Worm (Caenorhabditis elegans) whole organism, L1 larva: Measurements from ENCODE around the gene nas-28.

Source experiments
- C04F5.9 ChIP-seq: sonication (generic microtip); optimal IDR thresholded peaks from 2 replicates; lab custom pipeline; 2016; ENCODE audit warnings: missing genetic modification characterization, missing compliant biosample characterization
- C34B4.2 ChIP-seq: sonication (generic microtip); optimal IDR thresholded peaks from 2 replicates; lab custom pipeline; 2017; ENCODE audit warnings: mild to moderate bottlenecking, missing genetic modification characterization, missing compliant biosample characterization
- aha-1 ChIP-seq: fragments of 150-350 bp; optimal IDR thresholded peaks from 2 replicates; lab custom pipeline; 2014; ENCODE audit warnings: missing biosample characterization, missing genetic modification characterization
- alr-1 ChIP-seq: fragments of 200-800 bp; sonication (Bioruptor generic); optimal IDR thresholded peaks from 2 replicates; lab custom pipeline; 2018; ENCODE audit warnings: borderline replicate concordance, mild to moderate bottlenecking, missing genetic modification characterization, missing compliant biosample characterization
- aly-2 ChIP-seq: fragments of 150-350 bp; optimal IDR thresholded peaks from 2 replicates; lab custom pipeline; 2014; ENCODE audit warnings: missing biosample characterization, missing genetic modification characterization
- blmp-1 ChIP-seq: fragments of 150-350 bp; optimal IDR thresholded peaks from 2 replicates; lab custom pipeline; 2014; ENCODE audit warnings: missing biosample characterization, missing genetic modification characterization
- ceh-63 ChIP-seq: fragments of 200-800 bp; sonication (Bioruptor generic); optimal IDR thresholded peaks from 2 replicates; lab custom pipeline; 2018; ENCODE audit warnings: mild to moderate bottlenecking, missing genetic modification characterization, missing compliant biosample characterization
- ceh-82 ChIP-seq, 3 experiments: fragments of 150-350 bp in 1 of 3; sonication (generic microtip) in 2 of 3; optimal IDR thresholded peaks; 2 replicates each; lab custom pipeline; 2014 to 2017; ENCODE audit warnings: missing biosample characterization in 3 of 3, missing genetic modification characterization in 3 of 3
- ceh-90 ChIP-seq: sonication (generic microtip); optimal IDR thresholded peaks from 2 replicates; lab custom pipeline; 2016; ENCODE audit warnings: missing genetic modification characterization, missing compliant biosample characterization
- ces-1 ChIP-seq: fragments of 150-350 bp; optimal IDR thresholded peaks from 2 replicates; lab custom pipeline; 2014; ENCODE audit warnings: missing biosample characterization, missing genetic modification reagents, missing genetic modification characterization
- dpl-1 ChIP-seq, 3 experiments: fragments of 150-350 bp in 2 of 3; sonication (generic microtip) in 1 of 3; optimal IDR thresholded peaks; 2 replicates each; lab custom pipeline; 2014 to 2017; ENCODE audit warnings: missing biosample characterization in 3 of 3, missing genetic modification characterization in 3 of 3, missing genetic modification reagents in 3 of 3
- dsc-1 ChIP-seq: sonication (generic microtip); optimal IDR thresholded peaks from 2 replicates; lab custom pipeline; 2016; ENCODE audit warnings: mild to moderate bottlenecking, missing genetic modification characterization, missing compliant biosample characterization
- efl-1 ChIP-seq, 4 experiments: fragments of 150-350 bp; optimal IDR thresholded peaks in 3 of 4; peaks in 1 of 4; 1 replicate in 1 of 4; 2 replicates in 3 of 4; lab custom pipeline; 2014; ENCODE audit warnings: missing biosample characterization in 2 of 4, missing genetic modification characterization in 2 of 4, missing genetic modification reagents in 2 of 4
- egl-13 ChIP-seq: sonication (generic microtip); optimal IDR thresholded peaks from 2 replicates; lab custom pipeline; 2016; ENCODE audit warnings: missing genotype, missing genetic modification reagents, missing genetic modification characterization, missing compliant biosample characterization
- elt-2 ChIP-seq: sonication (generic microtip); optimal IDR thresholded peaks from 2 replicates; lab custom pipeline; 2016; ENCODE audit warnings: missing genetic modification characterization, mild to moderate bottlenecking, inconsistent platforms, missing compliant biosample characterization, missing genetic modification reagents
- elt-3 ChIP-seq, 6 experiments: fragments of 150-350 bp in 1 of 6; sonication (generic microtip); optimal IDR thresholded peaks; 2 replicates each; lab custom pipeline; 2017 to 2018; ENCODE audit warnings: missing biosample characterization in 6 of 6, missing genetic modification characterization in 6 of 6, inconsistent platforms in 1 of 6
- fkh-10 ChIP-seq: sonication (generic microtip); optimal IDR thresholded peaks from 2 replicates; lab custom pipeline; 2017; ENCODE audit warnings: missing biosample characterization, missing genetic modification reagents, missing genetic modification characterization
- fkh-4 ChIP-seq: sonication (generic microtip); optimal IDR thresholded peaks from 2 replicates; lab custom pipeline; 2016; ENCODE audit warnings: missing compliant biosample characterization, missing genetic modification characterization, borderline replicate concordance
- fkh-8 ChIP-seq: sonication (generic microtip); optimal IDR thresholded peaks from 2 replicates; lab custom pipeline; 2016; ENCODE audit warnings: mild to moderate bottlenecking, missing genetic modification characterization, missing compliant biosample characterization
- fos-1 ChIP-seq: fragments of 150-350 bp; optimal IDR thresholded peaks from 2 replicates; lab custom pipeline; 2014; ENCODE audit warnings: missing biosample characterization, missing genetic modification characterization
- hlh-4 ChIP-seq: sonication (generic microtip); optimal IDR thresholded peaks from 2 replicates; lab custom pipeline; 2016; ENCODE audit warnings: mild to moderate bottlenecking, missing genetic modification characterization, missing compliant biosample characterization
- hpl-2 ChIP-seq: fragments of 150-350 bp; optimal IDR thresholded peaks from 2 replicates; lab custom pipeline; 2014; ENCODE audit warnings: missing biosample characterization, missing genetic modification reagents, missing genetic modification characterization
- irx-1 ChIP-seq: sonication (generic microtip); optimal IDR thresholded peaks from 2 replicates; lab custom pipeline; 2016; ENCODE audit warnings: missing genetic modification characterization, missing compliant biosample characterization
- isw-1 ChIP-seq: fragments of 200-800 bp; sonication (Bioruptor generic); IDR thresholded peaks from 2 replicates; pipeline ENCODE4 v1.3.6; 2022; ENCODE audit warnings: missing genetic modification characterization, missing compliant biosample characterization
- lin-15B ChIP-seq: fragments of 150-350 bp; sonication (generic microtip); optimal IDR thresholded peaks from 3 replicates; lab custom pipeline; 2014; ENCODE audit warnings: missing biosample characterization, missing genetic modification characterization
- lin-39 ChIP-seq: fragments of 150-350 bp; optimal IDR thresholded peaks from 2 replicates; lab custom pipeline; 2014; ENCODE audit warnings: missing biosample characterization, missing genetic modification reagents, missing genetic modification characterization
- lsy-2 ChIP-seq, 2 experiments: fragments of 150-350 bp; optimal IDR thresholded peaks; 2 replicates each; lab custom pipeline; 2014; ENCODE audit warnings: missing biosample characterization in 2 of 2, missing genetic modification characterization in 2 of 2
- mef-2 ChIP-seq: fragments of 150-350 bp; optimal IDR thresholded peaks from 2 replicates; lab custom pipeline; 2014; ENCODE audit warnings: missing biosample characterization, missing genetic modification characterization
- mep-1 ChIP-seq: fragments of 150-350 bp; optimal IDR thresholded peaks from 2 replicates; lab custom pipeline; 2014; ENCODE audit warnings: missing biosample characterization, missing genetic modification characterization
- nhr-11 ChIP-seq: fragments of 150-350 bp; optimal IDR thresholded peaks from 2 replicates; lab custom pipeline; 2014; ENCODE audit warnings: missing biosample characterization, missing genetic modification characterization
- nhr-19 ChIP-seq: fragments of 200-800 bp; sonication (Bioruptor generic); conservative IDR thresholded peaks from 2 replicates; pipeline ENCODE4 v1.3.6; 2022; ENCODE audit warnings: missing genetic modification characterization, missing compliant biosample characterization
- nhr-47 ChIP-seq: sonication (generic microtip); optimal IDR thresholded peaks from 2 replicates; lab custom pipeline; 2016; ENCODE audit warnings: mild to moderate bottlenecking, missing genetic modification characterization, moderate library complexity, missing compliant biosample characterization
- nhr-71 ChIP-seq: sonication (generic microtip); optimal IDR thresholded peaks from 2 replicates; lab custom pipeline; 2016; ENCODE audit warnings: mild to moderate bottlenecking, missing genetic modification characterization, moderate library complexity, missing compliant biosample characterization
- nhr-76 ChIP-seq: sonication (generic microtip); optimal IDR thresholded peaks from 2 replicates; lab custom pipeline; 2017; ENCODE audit warnings: missing biosample characterization, missing genetic modification characterization
- nhr-77 ChIP-seq: fragments of 150-350 bp; optimal IDR thresholded peaks from 2 replicates; lab custom pipeline; 2014; ENCODE audit warnings: missing biosample characterization, missing genetic modification characterization
- nhr-84 ChIP-seq: sonication (generic microtip); optimal IDR thresholded peaks from 2 replicates; lab custom pipeline; 2017; ENCODE audit warnings: missing biosample characterization, missing genetic modification characterization
- nhr-90 ChIP-seq: sonication (generic microtip); optimal IDR thresholded peaks from 2 replicates; lab custom pipeline; 2016; ENCODE audit warnings: mild to moderate bottlenecking, missing genetic modification characterization, missing compliant biosample characterization; ENCODE audit not compliant: poor library complexity
- pax-3 ChIP-seq: fragments of 200-800 bp; sonication (Bioruptor generic); optimal IDR thresholded peaks from 2 replicates; lab custom pipeline; 2018; ENCODE audit warnings: mild to moderate bottlenecking, missing genetic modification characterization, moderate library complexity, missing compliant biosample characterization
- pqm-1 ChIP-seq: sonication (generic microtip); optimal IDR thresholded peaks from 3 replicates; lab custom pipeline; 2017; ENCODE audit warnings: missing biosample characterization, missing genetic modification characterization
- rnt-1 ChIP-seq: sonication (generic microtip); optimal IDR thresholded peaks from 2 replicates; lab custom pipeline; 2016; ENCODE audit warnings: mild to moderate bottlenecking, missing genetic modification characterization, moderate library complexity, missing compliant biosample characterization
- snpc-4 ChIP-seq: fragments of 150-350 bp; optimal IDR thresholded peaks from 2 replicates; lab custom pipeline; 2014; ENCODE audit warnings: missing biosample characterization, missing genetic modification characterization
- snu-23 ChIP-seq: sonication (generic microtip); optimal IDR thresholded peaks from 2 replicates; lab custom pipeline; 2016; ENCODE audit warnings: missing genetic modification characterization, missing compliant biosample characterization
- sup-37 ChIP-seq: fragments of 200-800 bp; sonication (Bioruptor generic); optimal IDR thresholded peaks from 2 replicates; lab custom pipeline; 2018; ENCODE audit warnings: mild to moderate bottlenecking, missing genetic modification characterization, missing compliant biosample characterization
- swsn-7 ChIP-seq: sonication (generic microtip); optimal IDR thresholded peaks from 2 replicates; lab custom pipeline; 2016; ENCODE audit warnings: missing genetic modification characterization, missing compliant biosample characterization
- tbx-2 ChIP-seq: sonication (generic microtip); optimal IDR thresholded peaks from 2 replicates; lab custom pipeline; 2016; ENCODE audit warnings: missing genetic modification characterization, missing compliant biosample characterization
- unc-130 ChIP-seq: fragments of 150-350 bp; optimal IDR thresholded peaks from 2 replicates; lab custom pipeline; 2017; ENCODE audit warnings: missing biosample characterization, missing genetic modification characterization, inconsistent platforms
- unc-62 ChIP-seq: fragments of 150-350 bp; optimal IDR thresholded peaks from 2 replicates; lab custom pipeline; 2014; ENCODE audit warnings: missing biosample characterization, missing genetic modification reagents, missing genetic modification characterization
- unc-86 ChIP-seq: sonication (generic microtip); optimal IDR thresholded peaks from 2 replicates; lab custom pipeline; 2016; ENCODE audit warnings: missing genetic modification characterization, missing compliant biosample characterization
- xbp-1 ChIP-seq: sonication (generic microtip); optimal IDR thresholded peaks from 2 replicates; lab custom pipeline; 2016; ENCODE audit warnings: missing genetic modification characterization, missing compliant biosample characterization
- zag-1 ChIP-seq: fragments of 150-350 bp; optimal IDR thresholded peaks from 2 replicates; lab custom pipeline; 2014; ENCODE audit warnings: missing biosample characterization, missing genetic modification characterization
- zip-4 ChIP-seq: fragments of 200-800 bp; sonication (Bioruptor generic); optimal IDR thresholded peaks from 2 replicates; lab custom pipeline; 2018; ENCODE audit warnings: mild to moderate bottlenecking, missing genetic modification characterization, moderate library complexity, missing compliant biosample characterization
- ztf-4 ChIP-seq: fragments of 150-350 bp; optimal IDR thresholded peaks from 2 replicates; lab custom pipeline; 2014; ENCODE audit warnings: missing biosample characterization, missing genetic modification characterization

The nas-28 gene

DNA sequence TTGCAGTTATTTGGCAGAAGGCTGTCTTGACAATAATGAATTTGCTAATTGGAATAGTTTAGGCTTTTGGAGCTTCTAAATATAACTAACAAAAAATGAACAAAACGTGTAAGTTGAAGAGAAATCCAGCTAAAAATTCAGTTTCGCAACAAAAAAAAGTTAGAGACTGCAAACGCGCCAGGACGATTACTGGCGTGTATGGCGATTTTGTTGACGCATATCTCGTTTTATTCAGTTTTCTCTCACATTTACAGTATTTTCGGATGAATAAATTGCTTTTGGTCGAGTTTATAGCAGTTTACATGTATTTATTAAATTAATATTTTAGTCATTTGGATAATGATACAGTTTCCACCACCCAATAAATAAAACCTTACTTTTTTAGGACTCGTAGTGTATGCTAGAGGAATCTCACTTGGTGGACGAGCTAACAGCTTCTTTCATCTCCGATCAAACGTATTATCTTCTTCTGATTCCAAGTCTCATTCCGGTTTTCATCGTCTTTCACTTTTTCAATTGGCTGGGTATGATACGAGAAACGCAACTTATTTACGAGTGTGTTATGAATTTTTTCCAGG, 9.9 kb downstream of the nas-28 start, which contains the start of the genes abcf-3 and F42A10.5:
abcf-3 (plus strand) TSS at position 384 of the 578 bp plus-strand sequence.
F42A10.5 (minus strand) TSS at position 458 of the 578 bp plus-strand sequence.
- TF ChIP-seq aha-1 (tag; lab: Kevin White, UChicago) (peak; percentile 18), ceh-90 (tag; lab: Kevin White, UChicago) (no peak), fkh-10 (GFP tag; lab: Kevin White, UChicago) (peak; percentile 57), zip-4 (GFP tag; lab: Kevin White, UChicago) (peak; percentile 21), unc-130 (peak; percentile 76), dpl-1 (GFP tag; optimal IDR thresholded peaks at IDR 0.05; lab: Kevin White, UChicago) (peak; percentile 73 to 77 (median 76)), nhr-19 (peak; percentile 73), dsc-1 (tag; lab: Kevin White, UChicago) (peak; percentile 66), hlh-4 (tag; lab: Kevin White, UChicago) (no peak), lin-39 (peak; percentile 60), fos-1 (tag; lab: Kevin White, UChicago) (peak; percentile 68), elt-2 (tag; lab: Kevin White, UChicago) (peak; percentile 45), irx-1 (peak; percentile 63), nhr-71 (tag; lab: Kevin White, UChicago) (peak; percentile 84), rnt-1 (tag; lab: Kevin White, UChicago) (peak; percentile 83), snpc-4 (tag; lab: Kevin White, UChicago) (no peak), hpl-2 (GFP tag; lab: Kevin White, UChicago) (peak; percentile 38), efl-1 (optimal IDR thresholded peaks at IDR 0.05; lab: Kevin White, UChicago) (peak; percentile 72 to 81), efl-1 (GFP tag; optimal IDR thresholded peaks at IDR 0.05 in 1 of 2; lab: Kevin White, UChicago) (peak; percentile 77 to 98), snu-23 (GFP tag; lab: Kevin White, UChicago) (peak; percentile 78), fkh-8 (tag; lab: Kevin White, UChicago) (peak; percentile 40), tbx-2 (tag; lab: Kevin White, UChicago) (peak; percentile 62), lsy-2 (tag; optimal IDR thresholded peaks at IDR 0.05; lab: Kevin White, UChicago) (peak; percentile 81 to 89), unc-86 (tag; lab: Kevin White, UChicago) (peak; percentile 37), ces-1 (GFP tag; lab: Kevin White, UChicago) (no peak), C34B4.2 (no peak), pax-3 (tag; lab: Kevin White, UChicago) (no peak), nhr-47 (tag; lab: Kevin White, UChicago) (peak; percentile 76), ceh-82 (tag; optimal IDR thresholded peaks at IDR 0.05; lab: Kevin White, UChicago) (peak; percentile 67 to 80 (median 76)), nhr-84 (no peak), ztf-4 (tag; lab: Kevin White, UChicago) (peak; percentile 30), sup-37 (no peak), elt-3 (tag; optimal IDR thresholded peaks at IDR 0.05; lab: Kevin White, UChicago) (peak in 2 of 6 experiments; percentile 46 to 78), C04F5.9 (tag; lab: Kevin White, UChicago) (peak; percentile 32), xbp-1 (tag; lab: Kevin White, UChicago) (peak; percentile 61), lin-15B (tag; lab: Kevin White, UChicago) (peak; percentile 45), nhr-90 (peak; percentile 64), mep-1 (peak; percentile 88), fkh-4 (tag; lab: Kevin White, UChicago) (peak; percentile 5), mef-2 (tag; lab: Kevin White, UChicago) (no peak), unc-62 (GFP tag; lab: Kevin White, UChicago) (no peak), nhr-11 (tag; lab: Kevin White, UChicago) (peak; percentile 5), alr-1 (tag; lab: Kevin White, UChicago) (no peak), isw-1 (GFP tag; lab: Robert Waterston, UW) (peak; percentile 61), aly-2 (tag; lab: Kevin White, UChicago) (peak; percentile 23), egl-13 (peak; percentile 20), zag-1 (tag; lab: Kevin White, UChicago) (no peak), nhr-76 (tag; lab: Kevin White, UChicago) (no peak), blmp-1 (peak; percentile 59), nhr-77 (tag; lab: Kevin White, UChicago) (peak; percentile 55), ceh-63 (GFP tag; lab: Kevin White, UChicago) (no peak), pqm-1 (tag; lab: Kevin White, UChicago) (no peak), swsn-7 (tag; lab: Kevin White, UChicago) (peak; percentile 77)
